Worm (Caenorhabditis elegans) whole organism, L4/young adult: ENCODE data around the gene F20B6.4.

ENCODE experiments used
- W03F9.2 ChIP-seq: fragments of 150-350 bp; optimal IDR thresholded peaks from 2 replicates; lab custom pipeline; 2014; ENCODE audit warnings: missing biosample characterization, missing genetic modification characterization
- dao-5 ChIP-seq: sonication (generic microtip); optimal IDR thresholded peaks from 2 replicates; lab custom pipeline; 2016; ENCODE audit warnings: missing genotype, missing genetic modification characterization, moderate library complexity, missing compliant biosample characterization
- him-1 ChIP-seq: sonication (generic microtip); optimal IDR thresholded peaks from 2 replicates; lab custom pipeline; 2016; ENCODE audit warnings: missing genotype, missing genetic modification reagents, missing genetic modification characterization, missing compliant biosample characterization

Gene F20B6.4

DNA sequence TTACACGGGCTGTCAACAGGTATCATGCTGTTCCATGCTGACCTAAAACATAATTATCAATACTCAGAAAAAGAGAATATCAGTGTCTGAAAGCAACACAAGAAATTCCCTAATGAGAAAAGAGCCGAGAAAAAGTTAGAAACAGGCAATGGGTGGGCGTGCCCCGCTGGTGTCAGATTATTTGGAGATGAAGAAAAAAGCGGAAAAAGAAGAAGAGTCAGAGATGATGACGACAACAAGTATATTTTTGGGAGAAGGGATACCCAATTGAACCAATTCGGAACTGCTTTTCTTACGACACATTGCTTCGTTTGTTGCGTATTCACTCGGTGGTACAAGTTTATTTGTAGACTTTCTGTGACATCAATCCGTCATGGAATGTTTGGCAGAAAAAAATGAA is at the start of gene F20B6.4:
F20B6.4 (minus strand) TSS at position 101 of the 400 bp plus-strand sequence.
- TF ChIP-seq W03F9.2 (tag; lab: Kevin White, UChicago), result no peak
- no peak for TF ChIP-seq dao-5 (tag; lab: Kevin White, UChicago)
- no peak for TF ChIP-seq him-1

DNA sequence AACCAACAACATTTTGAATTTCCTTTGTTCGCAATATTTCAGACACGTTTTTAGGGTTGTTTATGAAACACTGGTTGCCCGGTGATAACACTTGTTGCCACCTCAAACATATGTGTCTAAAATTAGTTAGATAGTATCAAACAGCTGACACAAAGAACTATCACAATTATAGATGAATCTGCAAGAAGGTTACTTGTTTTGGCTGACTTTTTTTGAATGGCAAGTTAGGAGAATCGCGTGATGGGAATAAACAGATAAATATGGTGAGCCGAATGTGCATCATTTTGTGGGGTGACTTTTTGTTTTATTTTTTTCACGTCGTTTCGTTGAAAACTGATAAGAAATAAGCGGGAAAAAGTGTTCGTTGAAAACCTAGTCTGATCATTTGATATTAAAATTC is 48.8 kb upstream of the F20B6.4 start:
- TF ChIP-seq dao-5 (tag; lab: Kevin White, UChicago) (no peak), W03F9.2 (tag; lab: Kevin White, UChicago) (peak; percentile 3)

DNA sequence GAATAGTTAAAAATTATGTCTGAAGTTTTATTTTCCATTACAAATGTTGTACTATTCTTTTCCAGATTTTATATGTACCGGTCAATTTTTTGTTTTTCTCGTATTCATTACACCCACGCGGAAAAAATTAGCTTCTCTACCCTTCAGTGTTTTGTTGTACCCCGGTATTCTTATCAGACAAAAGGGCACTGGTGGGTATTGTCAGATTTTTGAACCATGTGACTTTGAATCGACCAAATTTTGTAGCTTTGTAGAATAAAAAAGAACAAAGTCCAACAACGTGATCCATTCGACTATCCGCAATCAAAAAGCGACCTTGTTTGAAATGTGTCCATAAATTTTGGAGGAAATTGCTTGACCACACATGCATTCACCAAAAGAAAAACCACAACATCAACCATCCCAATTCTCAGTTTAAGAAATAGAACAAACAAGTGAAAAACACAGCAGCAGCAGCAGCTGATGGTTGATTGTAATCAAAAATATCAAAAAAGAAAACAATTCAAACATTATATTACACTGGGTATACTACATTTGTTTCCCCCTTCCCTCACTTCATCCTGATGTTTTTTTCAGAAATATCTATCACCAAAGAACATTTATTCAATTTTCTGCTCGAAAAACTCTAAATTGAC is 48.3 kb upstream of the F20B6.4 start:
- TF ChIP-seq dao-5 (tag; lab: Kevin White, UChicago) (no peak), him-1 (no peak), W03F9.2 (tag; lab: Kevin White, UChicago) (no peak)

DNA sequence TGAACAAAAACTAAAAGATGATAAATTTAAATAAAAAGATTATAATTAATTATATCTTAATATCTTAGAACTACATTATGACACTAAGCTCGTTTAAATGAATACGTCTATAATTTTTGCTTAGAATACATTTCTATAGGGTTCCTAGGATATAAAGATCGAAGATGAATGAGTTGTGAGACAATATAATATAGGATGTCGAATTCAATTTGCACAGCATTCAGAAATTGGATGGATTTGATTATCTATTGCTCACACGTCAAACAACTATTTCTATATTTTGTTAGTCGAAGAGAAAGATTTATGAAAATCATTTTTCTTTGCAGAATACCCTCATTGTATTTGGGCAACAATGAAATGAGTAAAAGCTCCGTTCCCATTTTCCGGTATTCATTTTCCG is 42.6 kb upstream of the F20B6.4 start:
- TF ChIP-seq him-1 (no peak), W03F9.2 (tag; lab: Kevin White, UChicago) (no peak), dao-5 (tag; lab: Kevin White, UChicago) (no peak)

DNA sequence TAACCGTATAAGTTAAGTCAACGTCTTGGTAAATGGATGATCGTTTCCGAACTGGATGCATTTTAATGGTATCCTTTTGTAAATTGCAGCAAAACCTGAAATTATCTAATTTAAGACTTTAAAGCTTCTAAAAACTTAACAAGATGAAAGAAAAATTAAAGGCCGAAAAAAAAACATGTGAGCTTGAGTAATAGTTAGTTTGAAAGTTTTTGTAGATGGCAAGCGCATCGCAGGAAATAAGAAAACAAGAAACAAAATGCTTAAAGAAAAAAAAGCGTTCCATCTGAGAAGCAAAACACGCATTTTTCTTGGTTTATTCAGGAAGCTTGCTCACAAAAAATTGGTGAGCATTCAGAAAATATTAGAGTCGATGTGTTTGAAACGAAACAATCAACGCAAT is 39.4 kb upstream of the F20B6.4 start, which contains the start of gene rab-37:
rab-37 (minus strand) TSS at position 101 of the 400 bp plus-strand sequence.
- TF ChIP-seq W03F9.2 (tag; lab: Kevin White, UChicago) (no peak), dao-5 (tag; lab: Kevin White, UChicago) (no peak), him-1 (no peak)

DNA sequence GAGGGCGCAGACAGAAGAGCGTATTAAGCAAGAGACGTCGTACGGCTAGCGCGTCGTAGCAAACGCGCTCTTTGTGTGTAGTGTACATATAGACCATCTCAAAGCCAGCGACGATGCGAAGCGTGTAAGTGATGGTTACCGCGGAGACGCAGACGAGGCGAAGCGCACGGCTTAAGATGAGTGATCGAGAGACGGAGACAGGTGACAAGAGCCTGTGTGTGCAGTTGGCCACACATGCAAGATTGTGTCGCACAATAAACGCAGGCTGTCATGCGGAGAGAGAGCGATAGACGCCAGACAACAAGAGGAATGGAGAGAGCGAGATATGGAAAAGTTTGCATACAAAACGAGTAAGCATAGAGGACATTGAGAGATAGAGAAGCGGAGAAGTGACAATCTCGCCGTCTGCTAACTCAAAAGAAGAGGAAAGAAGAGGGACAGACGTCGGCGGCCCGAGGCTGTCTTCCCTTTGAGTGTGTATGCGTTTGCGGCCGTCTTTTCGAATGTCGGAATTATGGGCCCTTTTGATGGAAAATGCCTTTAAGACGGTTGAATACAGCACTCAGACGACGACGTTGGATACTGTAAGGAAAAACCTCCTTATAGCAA is 26.6 kb upstream of the F20B6.4 start:
- TF ChIP-seq dao-5 (tag; lab: Kevin White, UChicago), result peak; percentile 65
- TF ChIP-seq W03F9.2 (tag; lab: Kevin White, UChicago), result no peak
- TF ChIP-seq him-1, result peak; percentile 93

DNA sequence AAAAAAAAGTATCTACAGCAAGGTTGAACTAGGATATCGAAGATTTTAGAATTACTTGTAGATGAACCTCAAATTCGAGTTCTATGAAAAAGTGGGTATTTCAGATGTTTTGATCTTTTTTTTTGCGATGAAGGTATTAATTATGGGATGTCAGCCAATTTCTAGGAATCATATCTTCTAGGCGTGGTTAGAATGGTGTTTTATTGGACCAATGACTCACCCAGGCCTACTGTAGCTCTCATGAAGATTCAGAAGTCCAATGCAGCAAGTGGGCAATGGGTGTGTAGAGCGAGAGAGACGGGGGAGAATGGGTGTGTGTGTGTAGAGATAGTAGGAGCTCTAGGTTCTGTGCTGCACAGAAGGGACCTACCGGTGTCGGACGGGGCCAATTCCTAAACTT is 25.9 kb upstream of the F20B6.4 start:
- TF ChIP-seq W03F9.2 (tag; lab: Kevin White, UChicago), result no peak
- TF ChIP-seq him-1, result no peak
- TF ChIP-seq dao-5 (tag; lab: Kevin White, UChicago), result no peak

DNA sequence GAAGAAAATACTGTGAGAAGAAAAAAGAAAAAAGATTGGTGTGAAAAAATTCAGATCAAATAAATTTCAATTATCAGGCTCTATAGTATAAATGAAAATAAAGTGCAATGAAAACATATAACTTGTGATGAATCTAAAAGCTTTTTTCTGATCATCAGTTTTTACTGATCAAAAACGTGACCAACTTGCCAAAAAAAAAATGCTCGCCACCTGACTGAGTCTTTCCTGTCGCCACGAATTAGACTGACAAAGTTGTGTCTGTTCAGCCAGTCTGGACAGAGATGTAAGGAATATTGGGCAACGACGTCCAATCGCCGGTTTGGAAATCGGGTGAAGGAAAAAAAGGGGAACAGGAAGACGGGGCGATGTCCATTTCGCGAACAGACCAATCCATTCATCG is 23.2 kb upstream of the F20B6.4 start:
- TF ChIP-seq him-1, result no peak
- TF ChIP-seq W03F9.2 (tag; lab: Kevin White, UChicago), result no peak
- TF ChIP-seq dao-5 (tag; lab: Kevin White, UChicago), result no peak

DNA sequence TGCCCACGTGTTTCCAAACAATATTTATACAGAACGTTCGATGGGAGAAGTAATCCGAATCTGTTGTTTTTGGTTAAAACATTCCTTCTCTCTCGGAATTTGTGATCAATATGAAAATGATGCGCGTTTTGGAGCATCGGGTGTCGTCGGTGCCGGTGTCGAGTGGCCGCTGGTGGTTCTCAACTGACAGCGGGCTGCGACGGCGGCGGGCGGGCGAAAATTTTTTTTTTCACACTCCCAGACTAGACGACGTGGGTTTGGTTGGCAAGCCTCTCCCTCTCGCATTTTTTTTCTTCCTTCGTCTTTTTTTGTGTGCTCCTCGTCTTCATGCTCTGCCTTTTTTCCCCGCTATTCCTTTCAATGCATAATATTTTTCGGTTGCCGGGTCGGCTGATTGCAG is 21.8 kb upstream of the F20B6.4 start, which contains the start of gene W01H2.2:
W01H2.2 (minus strand) TSS at position 285 of the 400 bp plus-strand sequence.
- no peak for TF ChIP-seq W03F9.2 (tag; lab: Kevin White, UChicago)
- TF ChIP-seq dao-5 (tag; lab: Kevin White, UChicago), result no peak
- no peak for TF ChIP-seq him-1

DNA sequence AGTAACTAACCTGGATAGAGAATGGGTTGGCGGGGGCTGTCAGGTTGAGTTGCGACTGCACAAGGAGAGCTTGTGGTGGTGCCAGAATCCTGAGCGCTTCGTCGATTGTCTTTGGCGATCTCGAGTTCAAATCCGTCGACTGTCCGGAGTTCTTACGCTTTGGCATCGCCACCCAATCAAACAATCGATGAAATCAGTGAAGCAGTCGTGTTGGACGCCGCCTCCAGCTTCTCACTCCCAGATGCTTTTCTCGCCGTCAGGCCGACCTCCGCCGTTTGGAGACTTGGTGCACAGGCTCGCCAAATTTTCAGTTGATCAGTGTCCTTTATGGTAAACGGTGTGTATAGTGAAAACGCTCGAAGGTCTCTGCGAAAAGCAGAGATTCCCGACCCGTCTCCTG is 20.6 kb upstream of the F20B6.4 start, which contains the start of the genes F20B6.10 and hpk-1:
F20B6.10 (minus strand) TSS at position 303 of the 400 bp plus-strand sequence.
hpk-1 (minus strand) TSS at position 397 of the 400 bp plus-strand sequence.
- TF ChIP-seq W03F9.2 (tag; lab: Kevin White, UChicago) (no peak), dao-5 (tag; lab: Kevin White, UChicago) (no peak), him-1 (no peak)

DNA sequence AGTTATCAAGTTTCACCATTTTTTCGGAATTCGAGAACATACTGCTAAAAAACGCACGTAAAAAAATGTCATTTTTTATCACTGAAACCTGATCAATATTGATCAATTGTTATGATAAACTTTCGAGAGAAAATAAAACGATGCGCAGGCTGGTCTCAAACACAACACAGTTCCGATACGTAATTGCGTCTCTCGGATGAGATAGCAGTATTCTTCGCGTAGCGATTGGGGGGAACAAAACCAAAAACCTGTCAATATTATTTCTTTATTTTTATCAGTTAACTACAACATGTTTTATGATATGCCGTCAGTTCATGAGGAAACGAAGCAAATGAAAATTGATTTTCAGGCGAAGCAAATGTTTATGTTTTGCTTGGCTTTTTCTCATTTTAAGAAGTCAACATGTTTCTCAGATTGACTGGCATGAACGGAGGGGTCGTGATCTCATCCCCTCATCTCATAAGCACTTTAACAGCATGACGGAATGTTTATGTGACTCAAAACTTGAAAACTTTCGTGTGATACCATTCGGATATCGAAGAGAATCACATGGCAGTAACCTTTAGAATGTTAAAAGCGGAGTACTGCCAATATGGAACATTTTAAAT is 19.3 kb upstream of the F20B6.4 start:
- TF ChIP-seq dao-5 (tag; lab: Kevin White, UChicago), result no peak
- TF ChIP-seq him-1, result no peak
- TF ChIP-seq W03F9.2 (tag; lab: Kevin White, UChicago), result no peak

DNA sequence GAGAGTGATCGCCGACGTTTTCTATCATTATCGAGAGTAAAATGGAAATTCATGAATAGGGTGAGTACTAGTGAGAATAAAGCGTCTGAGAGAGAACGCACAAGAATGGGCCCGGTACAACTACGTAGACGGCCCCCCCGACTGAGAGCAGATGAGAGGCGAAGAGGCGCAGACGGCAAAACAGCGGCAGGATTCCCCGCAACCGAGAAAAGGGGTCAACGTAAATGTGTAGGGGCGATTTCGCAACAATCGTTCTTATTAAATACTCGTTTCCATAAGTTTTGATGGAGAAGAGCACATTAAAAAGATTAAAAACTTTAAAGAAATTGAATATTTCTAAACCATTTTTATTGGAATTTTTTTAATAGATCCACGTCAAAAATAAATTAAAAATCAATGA is 18.3 kb upstream of the F20B6.4 start:
- TF ChIP-seq dao-5 (tag; lab: Kevin White, UChicago), result no peak
- peak; percentile 1 for TF ChIP-seq him-1
- no peak for TF ChIP-seq W03F9.2 (tag; lab: Kevin White, UChicago)

DNA sequence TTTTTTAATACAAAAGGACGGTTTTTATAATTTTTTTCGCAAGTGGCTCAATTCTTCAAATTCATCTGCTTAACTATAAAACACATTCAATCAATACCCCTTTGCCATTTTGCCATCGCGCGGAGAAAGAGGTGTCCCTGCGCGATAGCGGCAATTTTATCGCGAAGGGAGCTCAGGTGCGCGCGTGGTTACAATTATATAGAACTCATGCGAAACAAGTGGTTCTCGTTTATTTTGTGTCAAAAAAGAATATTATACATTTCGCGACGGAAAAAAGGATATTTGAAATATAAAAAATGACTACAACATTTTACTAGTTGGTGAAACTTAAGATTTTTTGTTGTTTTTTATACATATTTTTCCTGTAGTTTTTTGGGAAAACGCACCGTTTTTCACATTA is 12.8 kb upstream of the F20B6.4 start:
- TF ChIP-seq him-1, result peak; percentile 100
- TF ChIP-seq W03F9.2 (tag; lab: Kevin White, UChicago), result peak; percentile 98
- TF ChIP-seq dao-5 (tag; lab: Kevin White, UChicago), result peak; percentile 90

DNA sequence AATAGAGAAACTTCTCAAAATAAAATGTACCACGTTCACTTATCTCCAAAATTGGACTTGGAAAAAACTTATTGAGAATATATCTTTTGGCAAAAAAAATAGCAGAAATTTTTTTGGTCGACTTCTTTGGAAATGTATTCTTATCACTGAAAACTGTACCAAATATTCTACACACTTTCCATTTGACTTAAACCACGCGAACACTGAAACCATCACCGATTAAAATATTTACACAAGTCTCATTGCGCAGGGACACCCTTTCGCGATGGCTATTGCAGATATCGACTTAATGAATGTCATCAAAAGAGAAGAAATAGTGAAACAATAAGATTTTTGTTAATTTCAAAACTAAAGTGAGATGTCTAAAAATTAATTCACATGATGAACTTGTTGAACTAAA is 12.2 kb upstream of the F20B6.4 start:
- peak; percentile 23 for TF ChIP-seq W03F9.2 (tag; lab: Kevin White, UChicago)
- TF ChIP-seq dao-5 (tag; lab: Kevin White, UChicago), result no peak
